Worm (Caenorhabditis elegans) whole organism, L2 larva: Measurements from ENCODE around the gene ZK1098.9.

ENCODE experiments used
- C34F6.9 ChIP-seq: fragments of 150-350 bp; optimal IDR thresholded peaks from 2 replicates; lab custom pipeline; 2014; ENCODE audit warnings: missing biosample characterization, missing genetic modification characterization
- F13H6.1 ChIP-seq: sonication (generic microtip); optimal IDR thresholded peaks from 2 replicates; lab custom pipeline; 2016; ENCODE audit warnings: missing genetic modification characterization, missing compliant biosample characterization
- R02D3.7 ChIP-seq: fragments of 150-350 bp; optimal IDR thresholded peaks from 2 replicates; lab custom pipeline; 2014; ENCODE audit warnings: missing biosample characterization, missing genetic modification characterization
- Y55F3AM.14 ChIP-seq: fragments of 200-800 bp; sonication (Bioruptor generic); optimal IDR thresholded peaks from 2 replicates; lab custom pipeline; 2018; ENCODE audit warnings: mild to moderate bottlenecking, missing genetic modification characterization, missing compliant biosample characterization
- ZK546.5 ChIP-seq: sonication (generic microtip); optimal IDR thresholded peaks from 2 replicates; lab custom pipeline; 2017; ENCODE audit warnings: missing biosample characterization, missing genetic modification characterization
- alr-1 ChIP-seq: fragments of 150-350 bp; optimal IDR thresholded peaks from 2 replicates; lab custom pipeline; 2014; ENCODE audit warnings: missing biosample characterization, missing genetic modification characterization
- aly-2 ChIP-seq: fragments of 150-350 bp; optimal IDR thresholded peaks from 2 replicates; lab custom pipeline; 2014; ENCODE audit warnings: missing biosample characterization, missing genetic modification characterization
- ama-1 ChIP-seq: fragments of 150-350 bp; optimal IDR thresholded peaks from 2 replicates; lab custom pipeline; 2018; ENCODE audit warnings: inconsistent platforms
- blmp-1 ChIP-seq: sonication (generic microtip); optimal IDR thresholded peaks from 2 replicates; lab custom pipeline; 2017; ENCODE audit warnings: missing genetic modification characterization, mild to moderate bottlenecking, missing compliant biosample characterization, antibody characterized with exemption, moderate library complexity; ENCODE audit not compliant: insufficient read depth
- ceh-82 ChIP-seq: fragments of 150-350 bp; optimal IDR thresholded peaks from 2 replicates; lab custom pipeline; 2014; ENCODE audit warnings: missing biosample characterization, missing genetic modification characterization
- crh-2 ChIP-seq: sonication (generic microtip); optimal IDR thresholded peaks from 2 replicates; lab custom pipeline; 2017; ENCODE audit warnings: missing biosample characterization, missing genetic modification characterization
- dmd-4 ChIP-seq: sonication (generic microtip); optimal IDR thresholded peaks from 2 replicates; lab custom pipeline; 2017; ENCODE audit warnings: missing biosample characterization, missing genetic modification characterization
- egl-27 ChIP-seq: sonication (generic microtip); optimal IDR thresholded peaks from 3 replicates; lab custom pipeline; 2017; ENCODE audit warnings: missing biosample characterization, missing genetic modification reagents, missing genetic modification characterization
- elt-1 ChIP-seq: fragments of 150-350 bp; optimal IDR thresholded peaks from 2 replicates; lab custom pipeline; 2014; ENCODE audit warnings: missing biosample characterization, missing genetic modification characterization
- elt-3 ChIP-seq: sonication (generic microtip); optimal IDR thresholded peaks from 2 replicates; lab custom pipeline; 2017; ENCODE audit warnings: missing biosample characterization, missing genetic modification characterization
- fos-1 ChIP-seq: fragments of 150-350 bp; optimal IDR thresholded peaks from 2 replicates; lab custom pipeline; 2014; ENCODE audit warnings: missing biosample characterization, missing genetic modification characterization
- gmeb-1 ChIP-seq: fragments of 150-350 bp; optimal IDR thresholded peaks from 2 replicates; lab custom pipeline; 2014; ENCODE audit warnings: missing biosample characterization, missing genetic modification characterization
- lin-11 ChIP-seq: fragments of 150-350 bp; sonication (generic microtip); optimal IDR thresholded peaks from 2 replicates; lab custom pipeline; 2014; ENCODE audit warnings: missing biosample characterization, missing genetic modification characterization, inconsistent platforms, mixed read lengths
- lin-13 ChIP-seq: fragments of 150-350 bp; optimal IDR thresholded peaks from 2 replicates; lab custom pipeline; 2014; ENCODE audit warnings: missing biosample characterization, missing genetic modification reagents, missing genetic modification characterization
- lin-39 ChIP-seq: fragments of 150-350 bp; optimal IDR thresholded peaks from 2 replicates; lab custom pipeline; 2014; ENCODE audit warnings: missing biosample characterization, missing genetic modification reagents, missing genetic modification characterization
- lsy-2 ChIP-seq, 2 experiments: fragments of 150-350 bp in 1 of 2; sonication (generic microtip) in 1 of 2; optimal IDR thresholded peaks; 2 replicates each; lab custom pipeline; 2014 to 2017; ENCODE audit warnings: missing biosample characterization in 2 of 2, missing genetic modification characterization in 2 of 2
- mab-5 ChIP-seq: fragments of 150-350 bp; optimal IDR thresholded peaks from 2 replicates; lab custom pipeline; 2014; ENCODE audit warnings: missing biosample characterization, missing genetic modification characterization
- mbf-1 ChIP-seq: sonication (generic microtip); optimal IDR thresholded peaks from 2 replicates; lab custom pipeline; 2017; ENCODE audit warnings: missing biosample characterization, missing genetic modification characterization
- mdl-1 ChIP-seq, 2 experiments: fragments of 150-350 bp in 1 of 2; sonication (generic microtip) in 1 of 2; optimal IDR thresholded peaks; 2 replicates each; lab custom pipeline; 2017; ENCODE audit warnings: missing biosample characterization in 2 of 2, missing genetic modification characterization in 2 of 2
- nhr-10 ChIP-seq: sonication (generic microtip); optimal IDR thresholded peaks from 2 replicates; lab custom pipeline; 2017; ENCODE audit warnings: missing biosample characterization, missing genetic modification characterization
- nhr-11 ChIP-seq: fragments of 150-350 bp; optimal IDR thresholded peaks from 2 replicates; lab custom pipeline; 2014; ENCODE audit warnings: missing biosample characterization, missing genetic modification characterization
- nhr-12 ChIP-seq: fragments of 150-350 bp; optimal IDR thresholded peaks from 2 replicates; lab custom pipeline; 2014; ENCODE audit warnings: missing biosample characterization, missing genetic modification characterization
- nhr-129 ChIP-seq: fragments of 150-350 bp; optimal IDR thresholded peaks from 2 replicates; lab custom pipeline; 2014; ENCODE audit warnings: missing biosample characterization, missing genetic modification characterization
- nhr-21 ChIP-seq: fragments of 150-350 bp; optimal IDR thresholded peaks from 2 replicates; lab custom pipeline; 2014; ENCODE audit warnings: missing biosample characterization, missing genetic modification characterization
- nhr-23 ChIP-seq: fragments of 150-350 bp; optimal IDR thresholded peaks from 2 replicates; lab custom pipeline; 2014; ENCODE audit warnings: missing biosample characterization, missing genetic modification reagents, missing genetic modification characterization
- nhr-237 ChIP-seq: fragments of 150-350 bp; optimal IDR thresholded peaks from 2 replicates; lab custom pipeline; 2014; ENCODE audit warnings: missing biosample characterization, missing genetic modification characterization
- nhr-25 ChIP-seq: fragments of 150-350 bp; sonication (generic microtip); optimal IDR thresholded peaks from 3 replicates; lab custom pipeline; 2014; ENCODE audit warnings: missing biosample characterization, missing genetic modification characterization
- nhr-6 ChIP-seq: fragments of 150-350 bp; optimal IDR thresholded peaks from 2 replicates; lab custom pipeline; 2014; ENCODE audit warnings: missing biosample characterization, missing genetic modification characterization
- nhr-77 ChIP-seq: fragments of 150-350 bp; optimal IDR thresholded peaks from 2 replicates; lab custom pipeline; 2014; ENCODE audit warnings: missing biosample characterization, missing genetic modification characterization
- peb-1 ChIP-seq: fragments of 150-350 bp; optimal IDR thresholded peaks from 2 replicates; lab custom pipeline; 2014; ENCODE audit warnings: missing biosample characterization, missing genetic modification characterization
- sem-4 ChIP-seq: fragments of 150-350 bp; optimal IDR thresholded peaks from 2 replicates; lab custom pipeline; 2014; ENCODE audit warnings: missing biosample characterization, missing genetic modification reagents, missing genetic modification characterization
- skn-1 ChIP-seq: sonication (generic microtip); optimal IDR thresholded peaks from 2 replicates; lab custom pipeline; 2017; ENCODE audit warnings: missing biosample characterization, missing genetic modification characterization
- sma-3 ChIP-seq: sonication (generic microtip); optimal IDR thresholded peaks from 2 replicates; lab custom pipeline; 2016; ENCODE audit warnings: missing genetic modification reagents, missing genetic modification characterization, missing compliant biosample characterization
- sma-9 ChIP-seq, 2 experiments: fragments of 150-350 bp in 1 of 2; sonication (generic microtip) in 1 of 2; optimal IDR thresholded peaks; 2 replicates each; lab custom pipeline; 2014 to 2016; ENCODE audit warnings: missing genetic modification characterization in 2 of 2, mild to moderate bottlenecking in 1 of 2, missing biosample characterization in 1 of 2, missing compliant biosample characterization in 1 of 2, missing genetic modification reagents in 1 of 2, moderate library complexity in 1 of 2
- snpc-4 ChIP-seq: fragments of 150-350 bp; optimal IDR thresholded peaks from 2 replicates; lab custom pipeline; 2014; ENCODE audit warnings: missing biosample characterization, missing genetic modification characterization
- unc-39 ChIP-seq: fragments of 150-350 bp; optimal IDR thresholded peaks from 2 replicates; lab custom pipeline; 2014; ENCODE audit warnings: missing biosample characterization, missing genetic modification characterization
- unc-55 ChIP-seq: fragments of 150-350 bp; sonication (generic microtip); optimal IDR thresholded peaks from 3 replicates; lab custom pipeline; 2014; ENCODE audit warnings: missing biosample characterization, missing genetic modification reagents, missing genetic modification characterization
- unc-62 ChIP-seq: fragments of 150-350 bp; optimal IDR thresholded peaks from 2 replicates; lab custom pipeline; 2014; ENCODE audit warnings: missing biosample characterization, missing genetic modification reagents, missing genetic modification characterization
- zag-1 ChIP-seq: fragments of 150-350 bp; optimal IDR thresholded peaks from 2 replicates; lab custom pipeline; 2014; ENCODE audit warnings: missing biosample characterization, missing genetic modification characterization
- ztf-1 ChIP-seq: fragments of 200-800 bp; sonication (Bioruptor generic); conservative IDR thresholded peaks from 2 replicates; pipeline ENCODE4 v1.3.6; 2022; ENCODE audit warnings: missing genetic modification characterization, missing compliant biosample characterization
- ztf-11 ChIP-seq: sonication (generic microtip); optimal IDR thresholded peaks from 2 replicates; lab custom pipeline; 2017; ENCODE audit warnings: missing biosample characterization, missing genetic modification characterization
- ztf-4 ChIP-seq: fragments of 150-350 bp; optimal IDR thresholded peaks from 2 replicates; lab custom pipeline; 2014; ENCODE audit warnings: missing biosample characterization, missing genetic modification characterization

ZK1098.9 gene

DNA sequence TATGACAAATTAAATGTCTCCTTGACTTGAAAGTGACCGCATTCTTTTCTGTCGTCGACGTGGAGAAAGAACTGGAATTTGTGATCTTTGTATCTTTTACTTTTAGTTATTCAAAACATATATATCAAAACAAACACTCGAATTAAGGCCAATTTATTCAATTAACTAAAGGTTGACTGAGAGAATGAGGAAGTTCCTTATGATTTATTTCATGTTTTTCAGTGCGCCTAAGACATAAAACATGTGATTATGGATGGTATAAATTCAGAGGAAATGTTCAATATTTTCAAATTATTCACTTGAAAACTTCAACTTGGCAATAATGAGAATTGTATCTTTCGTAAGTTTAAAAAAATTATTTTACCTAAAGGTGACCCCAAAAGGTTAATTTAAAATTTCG lies 30.7 kb upstream of the ZK1098.9 start, which contains the start of gene F55H2.8:
Gene F55H2.8, plus strand, starts transcription at position 301 of the 400 bp plus-strand sequence.
- no peak for TF ChIP-seq ztf-11 (tag; lab: Kevin White, UChicago)
- TF ChIP-seq nhr-10 (tag; lab: Kevin White, UChicago), result no peak
- TF ChIP-seq nhr-6 (tag; lab: Kevin White, UChicago), result no peak
- no peak for TF ChIP-seq peb-1 (tag; lab: Kevin White, UChicago)
- TF ChIP-seq blmp-1 (tag; lab: Kevin White, UChicago), result no peak
- no peak for TF ChIP-seq nhr-129 (tag; lab: Kevin White, UChicago)
- TF ChIP-seq ztf-1, result no peak
- TF ChIP-seq unc-62, result no peak
- TF ChIP-seq alr-1 (tag; lab: Kevin White, UChicago), result no peak
- TF ChIP-seq egl-27 (tag; lab: Kevin White, UChicago), result no peak
- no peak for TF ChIP-seq sma-9 (GFP tag; optimal IDR thresholded peaks at IDR 0.05; lab: Kevin White, UChicago)
- TF ChIP-seq sma-9 (tag; optimal IDR thresholded peaks at IDR 0.05; lab: Kevin White, UChicago), result no peak
- no peak for TF ChIP-seq unc-55
- no peak for TF ChIP-seq nhr-237 (tag; lab: Kevin White, UChicago)
- no peak for TF ChIP-seq nhr-21 (tag; lab: Kevin White, UChicago)
- TF ChIP-seq skn-1 (tag; lab: Kevin White, UChicago), result no peak
- TF ChIP-seq mbf-1 (tag; lab: Kevin White, UChicago), result no peak
- no peak for TF ChIP-seq lsy-2 (tag; optimal IDR thresholded peaks at IDR 0.05; lab: Kevin White, UChicago)
- TF ChIP-seq sma-3 (GFP tag; lab: Kevin White, UChicago), result no peak
- TF ChIP-seq unc-39 (tag; lab: Kevin White, UChicago), result no peak
- no peak for TF ChIP-seq R02D3.7 (tag; lab: Kevin White, UChicago)

DNA sequence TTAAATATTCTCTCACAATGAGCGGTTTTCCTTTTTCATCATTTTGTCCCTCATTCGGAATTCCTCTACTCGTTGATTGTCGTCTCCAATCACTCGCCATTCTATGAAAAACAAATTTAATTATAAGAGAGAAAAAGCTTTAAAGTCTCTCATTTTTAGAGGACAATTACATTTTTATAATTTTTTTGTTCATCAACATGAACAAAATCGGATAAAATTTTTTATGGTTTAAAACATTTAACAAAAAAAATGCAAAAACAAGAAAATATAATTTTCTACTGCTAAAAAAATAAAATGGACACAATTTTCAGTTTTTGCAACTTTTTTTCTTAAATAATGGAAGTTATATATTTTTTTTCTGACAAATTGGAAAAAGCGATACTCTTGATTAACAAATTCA lies 28.1 kb upstream of the ZK1098.9 start, which contains the start of gene F55H2.7:
Gene F55H2.7, minus strand, starts transcription at position 101 of the 400 bp plus-strand sequence.
- TF ChIP-seq lin-13 (GFP tag; lab: Kevin White, UChicago) (no peak), dmd-4 (tag; lab: Kevin White, UChicago) (no peak), nhr-77 (tag; lab: Kevin White, UChicago) (no peak)

DNA sequence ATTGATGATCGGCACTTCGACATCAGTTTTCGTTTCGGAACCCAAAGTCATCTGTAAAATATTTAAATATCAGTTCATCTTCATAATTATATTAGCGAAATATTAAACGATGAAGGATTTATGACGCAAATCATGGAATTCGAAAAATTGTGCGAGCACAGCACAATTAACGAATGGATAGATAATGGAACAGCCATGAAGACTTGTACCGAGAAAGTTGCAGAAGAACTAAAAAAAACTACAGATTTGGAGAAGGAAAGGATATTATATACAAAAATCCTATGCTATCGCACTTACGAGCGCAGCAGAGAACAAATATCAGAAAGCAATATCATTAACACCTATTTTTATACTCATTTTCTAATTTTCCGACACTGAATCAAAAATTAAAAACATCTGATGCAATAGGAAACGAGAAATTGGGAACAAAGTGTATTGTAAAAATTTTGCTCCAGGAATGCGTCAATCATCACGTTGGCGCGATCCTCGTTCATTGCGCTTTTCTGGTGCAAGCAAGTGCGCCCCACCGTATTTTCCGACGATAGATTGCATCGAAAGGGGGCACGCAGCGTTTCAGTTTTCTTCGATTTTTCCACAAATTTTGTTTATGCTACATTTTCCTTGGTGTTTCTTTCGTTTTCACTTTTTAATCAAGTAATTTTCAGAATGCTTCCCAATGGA lies 22.7 kb upstream of the ZK1098.9 start, which contains the start of the genes clu-1 and prp-40:
Gene clu-1, minus strand, starts transcription at position 51 of the 681 bp plus-strand sequence.
Gene prp-40, plus strand, starts transcription at position 666 of the 681 bp plus-strand sequence.
- TF ChIP-seq ama-1 (lab: Kevin White, UChicago) (peak; percentile 42), sma-3 (GFP tag; lab: Kevin White, UChicago) (peak; percentile 89), lin-13 (GFP tag; lab: Kevin White, UChicago) (peak; percentile 90), lin-39 (tag; lab: Kevin White, UChicago) (no peak), nhr-11 (tag; lab: Kevin White, UChicago) (no peak), nhr-12 (tag; lab: Kevin White, UChicago) (no peak), snpc-4 (tag; lab: Kevin White, UChicago) (peak; percentile 48), Y55F3AM.14 (GFP tag; lab: Kevin White, UChicago) (no peak), alr-1 (tag; lab: Kevin White, UChicago) (no peak), sma-9 (GFP tag; optimal IDR thresholded peaks at IDR 0.05; lab: Kevin White, UChicago) (peak; percentile 84), sma-9 (tag; optimal IDR thresholded peaks at IDR 0.05; lab: Kevin White, UChicago) (no peak), unc-62 (no peak), fos-1 (peak; percentile 73), ceh-82 (tag; lab: Kevin White, UChicago) (peak; percentile 12), elt-1 (tag; lab: Kevin White, UChicago) (no peak), gmeb-1 (tag; lab: Kevin White, UChicago) (peak; percentile 89), C34F6.9 (tag; lab: Kevin White, UChicago) (peak; percentile 98), blmp-1 (tag; lab: Kevin White, UChicago) (peak; percentile 36), peb-1 (tag; lab: Kevin White, UChicago) (no peak), nhr-25 (tag; lab: Kevin White, UChicago) (peak; percentile 90), aly-2 (tag; lab: Kevin White, UChicago) (no peak), nhr-129 (tag; lab: Kevin White, UChicago) (peak; percentile 96), sem-4 (tag; lab: Kevin White, UChicago) (peak; percentile 67), nhr-237 (tag; lab: Kevin White, UChicago) (no peak), elt-3 (no peak), zag-1 (tag; lab: Kevin White, UChicago) (peak; percentile 81), nhr-23 (no peak), nhr-10 (tag; lab: Kevin White, UChicago) (peak; percentile 73), mdl-1 (tag; optimal IDR thresholded peaks at IDR 0.05; lab: Kevin White, UChicago) (peak in 1 of 2 experiments; percentile 46), F13H6.1 (tag; lab: Kevin White, UChicago) (peak; percentile 91), R02D3.7 (tag; lab: Kevin White, UChicago) (peak; percentile 15), skn-1 (tag; lab: Kevin White, UChicago) (no peak), ztf-4 (peak; percentile 50), mab-5 (peak; percentile 89), nhr-21 (tag; lab: Kevin White, UChicago) (peak; percentile 84), egl-27 (tag; lab: Kevin White, UChicago) (no peak), crh-2 (tag; lab: Kevin White, UChicago) (peak; percentile 86), ZK546.5 (tag; lab: Kevin White, UChicago) (peak; percentile 33), lin-11 (tag; lab: Kevin White, UChicago) (peak; percentile 85)
